Fruit fly (Drosophila melanogaster): ENCODE data around the gene CG10428.

The CG10428 gene

dm6 chr2L:18966214-18966556, 17.5 kb downstream of the CG10428 start (continued):
- TF ChIP-seq CG2116 (GFP tag; optimal IDR thresholded peaks at IDR 0.05): no peak
- TF ChIP-seq CG18764 (GFP tag; optimal IDR thresholded peaks at IDR 0.05): peak; percentile 70
- peak; percentile 82 for TF ChIP-seq CG15269 (tag; optimal IDR thresholded peaks at IDR 0.05)
- peak; percentile 49 for TF ChIP-seq Spps (tag; optimal IDR thresholded peaks at IDR 0.05)
- TF ChIP-seq CG7357 (GFP tag; IDR thresholded peaks at IDR 0.05): peak; percentile 77
- TF ChIP-seq sug (tag; optimal IDR thresholded peaks at IDR 0.05): peak; percentile 87
- no peak for TF ChIP-seq Lim3 (GFP tag; IDR thresholded peaks at IDR 0.05)
- peak; percentile 97 for TF ChIP-seq CG32532 (GFP tag; IDR thresholded peaks at IDR 0.05)
- TF ChIP-seq caup (GFP tag; optimal IDR thresholded peaks at IDR 0.05; ENCODE audit: severe bottlenecking): peak; percentile 81
- peak; percentile 85 for TF ChIP-seq B-H1 (GFP tag; IDR thresholded peaks at IDR 0.05)
- peak; percentile 89 for TF ChIP-seq CG34422 (GFP tag; IDR thresholded peaks at IDR 0.05)
- TF ChIP-seq B-H2 (GFP tag; optimal IDR thresholded peaks at IDR 0.05): peak; percentile 42
- peak; percentile 65; the same call in 2 of the 3 replicates for TF ChIP-seq ken (GFP tag; IDR thresholded peaks at IDR 0.05)
- peak; percentile 61 for TF ChIP-seq wor (GFP tag; IDR thresholded peaks at IDR 0.05)
- TF ChIP-seq luna (GFP tag; optimal IDR thresholded peaks at IDR 0.05): no peak
- TF ChIP-seq gsb-n (tag; optimal IDR thresholded peaks at IDR 0.05): peak; percentile 19
- peak; percentile 75 for TF ChIP-seq CG17829 (tag; optimal IDR thresholded peaks at IDR 0.05)
- peak; percentile 20 for TF ChIP-seq pum (GFP tag; optimal IDR thresholded peaks at IDR 0.05)
- peak; percentile 73 for TF ChIP-seq pho (GFP tag; optimal IDR thresholded peaks at IDR 0.05)
- no peak for TF ChIP-seq Dp (GFP tag; optimal IDR thresholded peaks at IDR 0.05)
- TF ChIP-seq sob (GFP tag; IDR thresholded peaks at IDR 0.05): peak; percentile 94
- TF ChIP-seq CG10431 (GFP tag; optimal IDR thresholded peaks at IDR 0.05): no peak
- no peak for TF ChIP-seq CG14965 (GFP tag; optimal IDR thresholded peaks at IDR 0.05; ENCODE audit: borderline replicate concordance)
- no peak for TF ChIP-seq CG9876 (GFP tag; optimal IDR thresholded peaks at IDR 0.05)
- peak; percentile 16 for TF ChIP-seq Atf-2 (GFP tag; optimal IDR thresholded peaks at IDR 0.05)
- peak; percentile 97 for TF ChIP-seq slbo (GFP tag; IDR thresholded peaks at IDR 0.05)
- TF ChIP-seq CG6683 (GFP tag; optimal IDR thresholded peaks at IDR 0.05): peak; percentile 60
- peak; percentile 98 for TF ChIP-seq Rfx (GFP tag; IDR thresholded peaks at IDR 0.05)
- no peak for TF ChIP-seq gfzf (GFP tag; optimal IDR thresholded peaks at IDR 0.05)
- TF ChIP-seq CG12942 (GFP tag; optimal IDR thresholded peaks at IDR 0.05): peak; percentile 43
- peak; percentile 91 for TF ChIP-seq CG7372 (GFP tag; IDR thresholded peaks at IDR 0.05)
- TF ChIP-seq HmgZ (tag; optimal IDR thresholded peaks at IDR 0.05): peak; percentile 69
- no peak for TF ChIP-seq ash1 (GFP tag; optimal IDR thresholded peaks at IDR 0.05)
- no peak for TF ChIP-seq Dfd (GFP tag; optimal IDR thresholded peaks at IDR 0.05)
- TF ChIP-seq CG7963 (GFP tag; IDR thresholded peaks at IDR 0.05; ENCODE audit: partially characterized antibody): no peak
- TF ChIP-seq CG7745 (tag; optimal IDR thresholded peaks at IDR 0.05): no peak
- peak; percentile 78 for TF ChIP-seq CG9727 (GFP tag; optimal IDR thresholded peaks at IDR 0.05)
- no peak for TF ChIP-seq knrl (GFP tag; IDR thresholded peaks at IDR 0.05; ENCODE audit: partially characterized antibody)
- peak; percentile 53 for TF ChIP-seq CG10654 (GFP tag; optimal IDR thresholded peaks at IDR 0.05)
- peak; percentile 5 to 33 for TF ChIP-seq chif (GFP tag; optimal IDR thresholded peaks at IDR 0.05)
- no peak for TF ChIP-seq CG6791 (GFP tag; IDR thresholded peaks at IDR 0.05; ENCODE audit: partially characterized antibody)
- TF ChIP-seq emc (GFP tag; optimal IDR thresholded peaks at IDR 0.05): no peak
- peak; percentile 78 for TF ChIP-seq CG6272 (GFP tag; IDR thresholded peaks at IDR 0.05)
- TF ChIP-seq D19A (tag; optimal IDR thresholded peaks at IDR 0.05): peak; percentile 37
- TF ChIP-seq CG1233 (GFP tag; optimal IDR thresholded peaks at IDR 0.05): peak; percentile 75
- no peak for TF ChIP-seq tna (GFP tag; IDR thresholded peaks at IDR 0.05; ENCODE audit: partially characterized antibody)
- TF ChIP-seq CG8290 (GFP tag; optimal IDR thresholded peaks at IDR 0.05): peak; percentile 25
- TF ChIP-seq CG8290 (tag; optimal IDR thresholded peaks at IDR 0.05): no peak
- TF ChIP-seq shn (GFP tag; optimal IDR thresholded peaks at IDR 0.05): no peak
- TF ChIP-seq sim (GFP tag; IDR thresholded peaks at IDR 0.05): peak; percentile 49; the same call in 1 of the 2 replicates
- no peak for TF ChIP-seq Sin3A (optimal IDR thresholded peaks at IDR 0.05)
- peak; percentile 68 for TF ChIP-seq CG10209 (GFP tag; optimal IDR thresholded peaks at IDR 0.05)
